Worm (Caenorhabditis elegans) whole organism, L4 larva: Measurements from ENCODE around the gene ttr-20.

Experiments used
- Y75B8A.6 ChIP-seq: fragments of 200-800 bp; sonication (Bioruptor generic); IDR thresholded peaks from 2 replicates; pipeline ENCODE4 v1.3.6; 2022; ENCODE audit warnings: missing genetic modification reagents, missing genetic modification characterization, missing compliant biosample characterization
- ceh-82 ChIP-seq: sonication (generic microtip); optimal IDR thresholded peaks from 2 replicates; lab custom pipeline; 2017; ENCODE audit warnings: missing biosample characterization, missing genetic modification characterization
- hlh-30 ChIP-seq: sonication (generic microtip); optimal IDR thresholded peaks from 2 replicates; lab custom pipeline; 2017; ENCODE audit warnings: antibody characterized with exemption, mild to moderate bottlenecking, missing genetic modification characterization, missing compliant biosample characterization; ENCODE audit not compliant: insufficient read depth
- lsy-2 ChIP-seq, 2 experiments: fragments of 150-350 bp in 1 of 2; sonication (generic microtip) in 1 of 2; optimal IDR thresholded peaks; 2 replicates each; lab custom pipeline; 2014 to 2017; ENCODE audit warnings: missing biosample characterization in 2 of 2, missing genetic modification characterization in 2 of 2
- tag-97 ChIP-seq: fragments of 200-800 bp; sonication (Bioruptor generic); IDR thresholded peaks from 2 replicates; pipeline ENCODE4 v1.3.6; 2022; ENCODE audit warnings: missing genetic modification characterization, missing compliant biosample characterization
- unc-39 ChIP-seq: sonication (generic microtip); optimal IDR thresholded peaks from 2 replicates; lab custom pipeline; 2017; ENCODE audit warnings: missing biosample characterization, missing genetic modification characterization

DNA sequence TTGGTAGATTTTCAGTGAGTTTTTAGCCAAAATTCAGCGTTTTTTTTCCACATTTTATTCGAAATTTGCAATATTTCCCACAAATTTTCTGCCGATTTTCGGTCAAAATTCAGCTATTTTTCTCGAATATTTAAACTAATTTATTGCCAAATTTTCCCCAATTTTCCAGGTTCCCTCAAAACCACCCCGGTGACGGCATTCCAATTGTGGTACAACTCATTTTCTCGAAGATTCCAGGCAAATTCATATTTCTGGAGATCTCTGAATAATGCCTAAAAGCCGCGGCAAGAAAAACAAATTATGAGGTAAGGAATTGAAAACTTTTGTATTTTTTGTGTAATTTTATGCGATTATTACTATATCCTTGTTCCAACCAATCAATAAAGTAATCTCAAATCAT lies 39.5 kb upstream of the ttr-20 start, which contains the start of gene osgn-1:
- TF ChIP-seq ceh-82 (tag; lab: Kevin White, UChicago) (no peak), hlh-30 (tag; lab: Kevin White, UChicago) (no peak), unc-39 (tag; lab: Kevin White, UChicago) (no peak), tag-97 (no peak), Y75B8A.6 (GFP tag; lab: Robert Waterston, UW) (no peak), lsy-2 (tag; optimal IDR thresholded peaks at IDR 0.05; lab: Kevin White, UChicago) (no peak)
